Comparison of ENCODE assay signal across 5 worm cellular contexts in genomic region chrV:4847424-4847823, ce11.
A peak's percentile ranks its signal among the peaks of the same experiment; 100 is the strongest.
TF ChIP-seq lines count a peak whose summit lies in the region.

TSS of gene abhd-5.1 (plus strand) at chrV:4847653.

TF ChIP-seq in whole organism, L1 larva, 84 proteins besides CTCF, POLR2A, EP300 and RAD21:
- TF ChIP-seq nhr-71 (tag; optimal IDR thresholded peaks at IDR 0.05; lab: Kevin White, UChicago) (peak; percentile 4), nhr-90 (tag; optimal IDR thresholded peaks at IDR 0.05; lab: Kevin White, UChicago; ENCODE audit: poor library complexity) (peak; percentile 6), tlp-1 (tag; optimal IDR thresholded peaks at IDR 0.05; lab: Kevin White, UChicago) (no peak), efl-1 (optimal IDR thresholded peaks at IDR 0.05; lab: Kevin White, UChicago) (no peak), efl-1 (GFP tag; optimal IDR thresholded peaks at IDR 0.05 in 1 of 2; lab: Kevin White, UChicago) (no peak), snu-23 (GFP tag; optimal IDR thresholded peaks at IDR 0.05; lab: Kevin White, UChicago) (peak; percentile 12), lin-35 (GFP tag; optimal IDR thresholded peaks at IDR 0.05; lab: Kevin White, UChicago) (peak in 1 of 2 experiments; percentile 28), lin-14 (GFP tag; optimal IDR thresholded peaks at IDR 0.05; lab: Kevin White, UChicago) (peak; percentile 63), vab-15 (tag; optimal IDR thresholded peaks at IDR 0.05; lab: Kevin White, UChicago) (no peak), mep-1 (tag; optimal IDR thresholded peaks at IDR 0.05; lab: Kevin White, UChicago) (peak; percentile 27), fos-1 (tag; optimal IDR thresholded peaks at IDR 0.05; lab: Kevin White, UChicago) (no peak), mab-9 (GFP tag; IDR thresholded peaks at IDR 0.05; lab: Robert Waterston, UW) (no peak)

TF ChIP-seq in whole organism, L2 larva, 48 proteins besides CTCF, POLR2A, EP300 and RAD21 (continues in another document):
- TF ChIP-seq elt-1 (tag; optimal IDR thresholded peaks at IDR 0.05; lab: Kevin White, UChicago) (no peak), egl-27 (tag; optimal IDR thresholded peaks at IDR 0.05; lab: Kevin White, UChicago) (no peak), fos-1 (tag; optimal IDR thresholded peaks at IDR 0.05; lab: Kevin White, UChicago) (peak; percentile 21), ztf-11 (tag; optimal IDR thresholded peaks at IDR 0.05; lab: Kevin White, UChicago) (no peak), gmeb-1 (tag; optimal IDR thresholded peaks at IDR 0.05; lab: Kevin White, UChicago) (peak; percentile 19), R02D3.7 (tag; optimal IDR thresholded peaks at IDR 0.05; lab: Kevin White, UChicago) (no peak), mab-5 (tag; optimal IDR thresholded peaks at IDR 0.05; lab: Kevin White, UChicago) (no peak), Y55F3AM.14 (GFP tag; optimal IDR thresholded peaks at IDR 0.05; lab: Kevin White, UChicago) (no peak), nhr-21 (tag; optimal IDR thresholded peaks at IDR 0.05; lab: Kevin White, UChicago) (no peak), lin-13 (GFP tag; optimal IDR thresholded peaks at IDR 0.05; lab: Kevin White, UChicago) (no peak), nhr-23 (tag; optimal IDR thresholded peaks at IDR 0.05; lab: Kevin White, UChicago) (no peak), lin-11 (tag; optimal IDR thresholded peaks at IDR 0.05; lab: Kevin White, UChicago) (no peak), skn-1 (tag; optimal IDR thresholded peaks at IDR 0.05; lab: Kevin White, UChicago) (peak; percentile 29), dmd-4 (tag; optimal IDR thresholded peaks at IDR 0.05; lab: Kevin White, UChicago) (no peak), nhr-6 (tag; optimal IDR thresholded peaks at IDR 0.05; lab: Kevin White, UChicago) (no peak), unc-39 (tag; optimal IDR thresholded peaks at IDR 0.05; lab: Kevin White, UChicago) (no peak), snpc-4 (tag; optimal IDR thresholded peaks at IDR 0.05; lab: Kevin White, UChicago) (no peak), nhr-12 (tag; optimal IDR thresholded peaks at IDR 0.05; lab: Kevin White, UChicago) (no peak), sma-3 (GFP tag; optimal IDR thresholded peaks at IDR 0.05; lab: Kevin White, UChicago) (no peak), peb-1 (tag; optimal IDR thresholded peaks at IDR 0.05; lab: Kevin White, UChicago) (no peak), unc-55 (GFP tag; optimal IDR thresholded peaks at IDR 0.05; lab: Kevin White, UChicago) (no peak), ceh-82 (tag; optimal IDR thresholded peaks at IDR 0.05; lab: Kevin White, UChicago) (no peak)

TF ChIP-seq in whole organism, L3 larva, 47 proteins besides CTCF, POLR2A, EP300 and RAD21:
- TF ChIP-seq elt-2 (tag; optimal IDR thresholded peaks at IDR 0.05; lab: Kevin White, UChicago) (peak; percentile 7), elt-1 (tag; optimal IDR thresholded peaks at IDR 0.05; lab: Kevin White, UChicago) (no peak), sea-2 (GFP tag; optimal IDR thresholded peaks at IDR 0.05; lab: Kevin White, UChicago) (no peak), nhr-12 (tag; optimal IDR thresholded peaks at IDR 0.05; lab: Kevin White, UChicago) (no peak), pha-4 (tag; optimal IDR thresholded peaks at IDR 0.05; lab: Kevin White, UChicago) (peak; percentile 63)

TF ChIP-seq in whole organism, L4 larva, 104 proteins besides CTCF, POLR2A, EP300 and RAD21:
- peak in 1 of 2 experiments; percentile 85 for TF ChIP-seq daf-16 (GFP tag; optimal IDR thresholded peaks at IDR 0.05; lab: Kevin White, UChicago)
- TF ChIP-seq daf-16 (tag; optimal IDR thresholded peaks at IDR 0.05; lab: Kevin White, UChicago), result peak; percentile 88
- TF ChIP-seq dve-1 (tag; optimal IDR thresholded peaks at IDR 0.05; lab: Kevin White, UChicago; ENCODE audit: insufficient read depth), result peak; percentile 63
- TF ChIP-seq hlh-30 (tag; optimal IDR thresholded peaks at IDR 0.05; lab: Kevin White, UChicago; ENCODE audit: insufficient read depth), result peak; percentile 77
- TF ChIP-seq aha-1 (tag; lab: Kevin White, UChicago), result peak; percentile 67
- TF ChIP-seq ctbp-1 (GFP tag; IDR thresholded peaks at IDR 0.05; lab: Robert Waterston, UW), result no peak
- TF ChIP-seq F49E8.2 (tag; optimal IDR thresholded peaks at IDR 0.05; lab: Kevin White, UChicago; ENCODE audit: borderline replicate concordance), result no peak
- TF ChIP-seq ZK337.2 (GFP tag; IDR thresholded peaks at IDR 0.05; lab: Robert Waterston, UW), result no peak
- peak; percentile 46 for TF ChIP-seq nhr-28 (tag; optimal IDR thresholded peaks at IDR 0.05; lab: Kevin White, UChicago)
- TF ChIP-seq D1046.2 (GFP tag; IDR thresholded peaks at IDR 0.05; lab: Robert Waterston, UW), result no peak
- peak; percentile 54; the same call in 1 of the 2 replicates for TF ChIP-seq php-3 (GFP tag; IDR thresholded peaks at IDR 0.05; lab: Robert Waterston, UW)
- peak; percentile 15 for TF ChIP-seq nhr-6 (tag; optimal IDR thresholded peaks at IDR 0.05; lab: Kevin White, UChicago)
- TF ChIP-seq snpc-4 (tag; optimal IDR thresholded peaks at IDR 0.05; lab: Kevin White, UChicago), result no peak

TF ChIP-seq in whole organism, young adult, 124 proteins besides CTCF, POLR2A, EP300 and RAD21 (continues in another document):
- no peak for TF ChIP-seq F33H1.4 (GFP tag; IDR thresholded peaks at IDR 0.05; lab: Robert Waterston, UW)
- no peak for TF ChIP-seq C17E4.6 (GFP tag; IDR thresholded peaks at IDR 0.05; lab: Robert Waterston, UW)
- TF ChIP-seq Y79H2A.3 (GFP tag; conservative IDR thresholded peaks at IDR 0.05; lab: Robert Waterston, UW), result no peak
- no peak for TF ChIP-seq attf-6 (GFP tag; IDR thresholded peaks at IDR 0.05; lab: Robert Waterston, UW)
- TF ChIP-seq hlh-12 (tag; optimal IDR thresholded peaks at IDR 0.05; lab: Kevin White, UChicago), result no peak
- TF ChIP-seq ets-4 (GFP tag; optimal IDR thresholded peaks at IDR 0.05; lab: Kevin White, UChicago), result no peak
- TF ChIP-seq bed-1 (GFP tag; IDR thresholded peaks at IDR 0.05; lab: Robert Waterston, UW), result no peak
- no peak for TF ChIP-seq lsy-27 (tag; optimal IDR thresholded peaks at IDR 0.05; lab: Kevin White, UChicago; ENCODE audit: borderline replicate concordance, insufficient read depth)
- no peak for TF ChIP-seq ceh-58 (GFP tag; IDR thresholded peaks at IDR 0.05; lab: Robert Waterston, UW)
- TF ChIP-seq B0261.1 (tag; optimal IDR thresholded peaks at IDR 0.05; lab: Kevin White, UChicago), result no peak
- TF ChIP-seq madf-10 (tag; optimal IDR thresholded peaks at IDR 0.05; lab: Kevin White, UChicago), result no peak
- TF ChIP-seq nfyb-1 (GFP tag; IDR thresholded peaks at IDR 0.05; lab: Robert Waterston, UW), result peak; percentile 29
- TF ChIP-seq F55B11.4 (tag; optimal IDR thresholded peaks at IDR 0.05; lab: Kevin White, UChicago; ENCODE audit: borderline replicate concordance, insufficient read depth), result no peak
- no peak for TF ChIP-seq efl-1 (GFP tag; optimal IDR thresholded peaks at IDR 0.05; lab: Kevin White, UChicago)
- no peak for TF ChIP-seq hlh-26 (GFP tag; conservative IDR thresholded peaks at IDR 0.05; lab: Robert Waterston, UW)
- TF ChIP-seq dox-1 (GFP tag; IDR thresholded peaks at IDR 0.05; lab: Robert Waterston, UW), result no peak
- TF ChIP-seq ceh-40 (GFP tag; IDR thresholded peaks at IDR 0.05; lab: Robert Waterston, UW), result no peak
- no peak for TF ChIP-seq ztf-25 (GFP tag; IDR thresholded peaks at IDR 0.05; lab: Robert Waterston, UW)
- TF ChIP-seq zfh-2 (GFP tag; conservative IDR thresholded peaks at IDR 0.05; lab: Robert Waterston, UW), result no peak
- TF ChIP-seq mcd-1 (GFP tag; IDR thresholded peaks at IDR 0.05; lab: Robert Waterston, UW), result no peak
- no peak for TF ChIP-seq sdz-38 (tag; optimal IDR thresholded peaks at IDR 0.05; lab: Kevin White, UChicago)
- TF ChIP-seq B0336.3 (GFP tag; IDR thresholded peaks at IDR 0.05; lab: Robert Waterston, UW), result 0 out of 2 replicates have a peak, but pooled peaks have one; percentile 22
- TF ChIP-seq ccch-3 (GFP tag; optimal IDR thresholded peaks at IDR 0.05; lab: Kevin White, UChicago), result no peak
- no peak for TF ChIP-seq T07F8.4 (tag; optimal IDR thresholded peaks at IDR 0.05; lab: Kevin White, UChicago)
- no peak for TF ChIP-seq nfya-2 (GFP tag; IDR thresholded peaks at IDR 0.05; lab: Robert Waterston, UW)
- no peak for TF ChIP-seq ztf-18 (tag; optimal IDR thresholded peaks at IDR 0.05; lab: Kevin White, UChicago)
- no peak for TF ChIP-seq let-526 (GFP tag; IDR thresholded peaks at IDR 0.05; lab: Robert Waterston, UW)
- no peak for TF ChIP-seq F39B2.1 (GFP tag; IDR thresholded peaks at IDR 0.05; lab: Robert Waterston, UW)
- no peak for TF ChIP-seq nhr-120 (GFP tag; IDR thresholded peaks at IDR 0.05; lab: Robert Waterston, UW)
- TF ChIP-seq ztf-28 (GFP tag; IDR thresholded peaks at IDR 0.05; lab: Robert Waterston, UW), result no peak
- no peak for TF ChIP-seq F57A8.1 (GFP tag; optimal IDR thresholded peaks at IDR 0.05; lab: Kevin White, UChicago)
- TF ChIP-seq lin-35 (GFP tag; optimal IDR thresholded peaks at IDR 0.05; lab: Kevin White, UChicago), result peak in 1 of 3 experiments; percentile 8
- TF ChIP-seq ekl-4 (GFP tag; IDR thresholded peaks at IDR 0.05; lab: Robert Waterston, UW), result no peak
- no peak for TF ChIP-seq ceh-27 (GFP tag; optimal IDR thresholded peaks at IDR 0.05; lab: Kevin White, UChicago)
- no peak for TF ChIP-seq egrh-3 (GFP tag; IDR thresholded peaks at IDR 0.05; lab: Robert Waterston, UW)
- TF ChIP-seq lag-1 (GFP tag; IDR thresholded peaks at IDR 0.05; lab: Robert Waterston, UW), result no peak
- no peak for TF ChIP-seq ztf-22 (GFP tag; optimal IDR thresholded peaks at IDR 0.05; lab: Kevin White, UChicago)
- peak; percentile 84 for TF ChIP-seq hmg-1.2 (GFP tag; IDR thresholded peaks at IDR 0.05; lab: Robert Waterston, UW)
- no peak for TF ChIP-seq Y95B8A.8 (GFP tag; IDR thresholded peaks at IDR 0.05; lab: Robert Waterston, UW)
- peak; percentile 1 for TF ChIP-seq attf-5 (GFP tag; optimal IDR thresholded peaks at IDR 0.05; lab: Kevin White, UChicago)
- no peak for TF ChIP-seq Y67H2A.10 (GFP tag; conservative IDR thresholded peaks at IDR 0.05; lab: Robert Waterston, UW)
- TF ChIP-seq tbx-9 (tag; optimal IDR thresholded peaks at IDR 0.05; lab: Kevin White, UChicago; ENCODE audit: borderline replicate concordance), result no peak
- no peak for TF ChIP-seq aptf-3 (GFP tag; IDR thresholded peaks at IDR 0.05; lab: Robert Waterston, UW)
- TF ChIP-seq mel-28 (tag; optimal IDR thresholded peaks at IDR 0.05; lab: Kevin White, UChicago; ENCODE audit: borderline replicate concordance), result no peak
- TF ChIP-seq attf-3 (GFP tag; conservative IDR thresholded peaks at IDR 0.05; lab: Robert Waterston, UW), result no peak
- TF ChIP-seq rpc-1 (optimal IDR thresholded peaks at IDR 0.05; lab: Kevin White, UChicago), result no peak
- no peak for TF ChIP-seq rpc-1 (tag; optimal IDR thresholded peaks at IDR 0.05; lab: Kevin White, UChicago)
- no peak for TF ChIP-seq ceh-79 (tag; optimal IDR thresholded peaks at IDR 0.05; lab: Kevin White, UChicago)
- no peak for TF ChIP-seq unc-62 (GFP tag; optimal IDR thresholded peaks at IDR 0.05; lab: Kevin White, UChicago)
